Worm (Caenorhabditis elegans): ENCODE data around the gene fbxb-99.

ce11 chrII:3781238-3781637 is 12.0 kb downstream of the fbxb-99 start:
- no peak for TF ChIP-seq sdc-2 (tag; optimal IDR thresholded peaks at IDR 0.05)
- no peak for TF ChIP-seq ahr-1 (tag; optimal IDR thresholded peaks at IDR 0.05)
- no peak for TF ChIP-seq ets-4 (tag; optimal IDR thresholded peaks at IDR 0.05)
- TF ChIP-seq fkh-10 (GFP tag; optimal IDR thresholded peaks at IDR 0.05) = no peak
- TF ChIP-seq nfya-1 (tag; optimal IDR thresholded peaks at IDR 0.05) = no peak
- TF ChIP-seq unc-86 (tag; optimal IDR thresholded peaks at IDR 0.05) = no peak
- no peak for TF ChIP-seq fax-1 (tag; optimal IDR thresholded peaks at IDR 0.05)
- no peak for TF ChIP-seq dve-1 (tag; optimal IDR thresholded peaks at IDR 0.05)

Measured in whole organism, late embryonic.